Fruit fly (Drosophila melanogaster) whole organism, prepupa: ENCODE data around the gene CG17726.

Experiments used
- Blimp-1 ChIP-seq: fragments of 200-800 bp; sonication (Bioruptor generic); optimal IDR thresholded peaks from 3 replicates; lab custom pipeline; 2017; ENCODE audit warnings: missing biosample characterization, missing genetic modification characterization, mild to moderate bottlenecking, moderate library complexity, missing genetic modification reagents
- CG10631 ChIP-seq: fragments of 200-800 bp; sonication (Bioruptor generic); optimal IDR thresholded peaks from 2 replicates; lab custom pipeline; 2016; ENCODE audit warnings: missing biosample characterization, missing genetic modification characterization
- CG10669 ChIP-seq: fragments of 200-800 bp; sonication (Bioruptor generic); optimal IDR thresholded peaks from 3 replicates; lab custom pipeline; 2018; ENCODE audit warnings: missing biosample characterization, mild to moderate bottlenecking, missing genetic modification characterization, moderate library complexity
- CG11762 ChIP-seq: fragments of 200-800 bp; sonication (Bioruptor generic); optimal IDR thresholded peaks from 3 replicates; lab custom pipeline; 2016; ENCODE audit warnings: missing biosample characterization, missing genetic modification characterization; ENCODE audit not compliant: insufficient read depth
- CG11902 ChIP-seq: fragments of 200-800 bp; sonication (Bioruptor generic); optimal IDR thresholded peaks from 3 replicates; lab custom pipeline; 2016; ENCODE audit warnings: missing biosample characterization, missing genetic modification characterization
- CG15336 ChIP-seq: fragments of 200-800 bp; sonication (Bioruptor generic); IDR thresholded peaks from 2 replicates; pipeline ENCODE4 v1.3.6; 2022; ENCODE audit warnings: missing biosample characterization, missing genetic modification characterization
- CG1621 ChIP-seq: fragments of 200-800 bp; sonication (Bioruptor generic); optimal IDR thresholded peaks from 3 replicates; lab custom pipeline; 2018; ENCODE audit warnings: missing biosample characterization, mild to moderate bottlenecking, missing genetic modification characterization
- CG3032 ChIP-seq: fragments of 200-800 bp; optimal IDR thresholded peaks from 2 replicates; lab custom pipeline; 2019; ENCODE audit warnings: missing biosample characterization, mild to moderate bottlenecking, missing genetic modification characterization, moderate library complexity
- CG32006 ChIP-seq: fragments of 200-800 bp; sonication (Bioruptor generic); optimal IDR thresholded peaks from 3 replicates; lab custom pipeline; 2017; ENCODE audit warnings: missing biosample characterization, mild to moderate bottlenecking, missing genetic modification characterization
- CG34406 ChIP-seq: fragments of 200-800 bp; sonication (Bioruptor generic); optimal IDR thresholded peaks from 3 replicates; lab custom pipeline; 2016; ENCODE audit warnings: missing biosample characterization, missing genetic modification characterization
- CG3919 ChIP-seq: fragments of 200-800 bp; sonication (Bioruptor generic); optimal IDR thresholded peaks from 3 replicates; lab custom pipeline; 2016; ENCODE audit warnings: missing biosample characterization, missing genetic modification characterization
- CG4318 ChIP-seq: fragments of 200-800 bp; sonication (Bioruptor generic); optimal IDR thresholded peaks from 3 replicates; lab custom pipeline; 2017; ENCODE audit warnings: missing biosample characterization, mild to moderate bottlenecking, missing genetic modification characterization
- CG6163 ChIP-seq: fragments of 200-800 bp; sonication (Bioruptor generic); IDR thresholded peaks from 3 replicates; pipeline ENCODE4 v1.3.6; 2022; ENCODE audit warnings: missing biosample characterization, missing genetic modification characterization
- CG6792 ChIP-seq: fragments of 200-800 bp; sonication (Bioruptor generic); optimal IDR thresholded peaks from 3 replicates; lab custom pipeline; 2016; ENCODE audit warnings: missing biosample characterization, missing genetic modification characterization
- CG6808 ChIP-seq: fragments of 200-800 bp; sonication (Bioruptor generic); optimal IDR thresholded peaks from 3 replicates; lab custom pipeline; 2017; ENCODE audit warnings: missing biosample characterization, missing genetic modification characterization, mild to moderate bottlenecking, moderate library complexity, missing genetic modification reagents
- CG7368 ChIP-seq: fragments of 200-800 bp; sonication (Bioruptor generic); optimal IDR thresholded peaks from 3 replicates; lab custom pipeline; 2016; ENCODE audit warnings: missing biosample characterization, missing genetic modification characterization
- CG8632 ChIP-seq: fragments of 200-800 bp; sonication (Bioruptor generic); optimal IDR thresholded peaks from 3 replicates; lab custom pipeline; 2016; ENCODE audit warnings: missing biosample characterization, missing genetic modification characterization
- CG9139 ChIP-seq: fragments of 200-800 bp; sonication (Bioruptor generic); optimal IDR thresholded peaks from 3 replicates; lab custom pipeline; 2017; ENCODE audit warnings: missing biosample characterization, mild to moderate bottlenecking, missing genetic modification characterization
- Eip75B ChIP-seq: fragments of 200-800 bp; sonication (Bioruptor generic); optimal IDR thresholded peaks from 3 replicates; lab custom pipeline; 2016; ENCODE audit warnings: missing biosample characterization, missing genetic modification characterization
- Eip93F ChIP-seq: fragments of 200-800 bp; sonication (Bioruptor generic); optimal IDR thresholded peaks from 2 replicates; lab custom pipeline; 2016; ENCODE audit warnings: missing biosample characterization, mild to moderate bottlenecking, missing genetic modification characterization
- Ets21C ChIP-seq: fragments of 200-800 bp; sonication (Bioruptor generic); optimal IDR thresholded peaks from 3 replicates; lab custom pipeline; 2016; ENCODE audit warnings: missing biosample characterization, missing genetic modification characterization
- Ets96B ChIP-seq: fragments of 200-800 bp; optimal IDR thresholded peaks from 2 replicates; lab custom pipeline; 2019; ENCODE audit warnings: missing biosample characterization, mild to moderate bottlenecking, missing genetic modification characterization, moderate library complexity
- Gug ChIP-seq: fragments of 200-800 bp; sonication (Bioruptor generic); IDR thresholded peaks from 2 replicates; pipeline ENCODE4 v1.3.6; 2022; ENCODE audit warnings: missing biosample characterization, missing genetic modification characterization
- Hr38 ChIP-seq: sonication (Bioruptor generic); optimal IDR thresholded peaks from 2 replicates; lab custom pipeline; 2016; ENCODE audit warnings: missing biosample characterization, missing genetic modification characterization
- Hr39 ChIP-seq: fragments of 200-800 bp; sonication (Bioruptor generic); optimal IDR thresholded peaks from 2 replicates; lab custom pipeline; 2016; ENCODE audit warnings: missing biosample characterization, missing genetic modification characterization
- Hr4 ChIP-seq: fragments of 200-800 bp; sonication (Bioruptor generic); optimal IDR thresholded peaks from 3 replicates; lab custom pipeline; 2016; ENCODE audit warnings: missing biosample characterization, missing genetic modification characterization
- Lpt ChIP-seq: fragments of 200-800 bp; sonication (Bioruptor generic); optimal IDR thresholded peaks from 3 replicates; lab custom pipeline; 2016; ENCODE audit warnings: missing biosample characterization, missing genetic modification characterization
- Met ChIP-seq: fragments of 200-800 bp; sonication (Bioruptor generic); optimal IDR thresholded peaks from 3 replicates; lab custom pipeline; 2016; ENCODE audit warnings: missing biosample characterization, missing genetic modification characterization
- OdsH ChIP-seq: fragments of 200-800 bp; sonication (Bioruptor generic); optimal IDR thresholded peaks from 3 replicates; lab custom pipeline; 2016; ENCODE audit warnings: missing biosample characterization, missing genetic modification characterization
- Smox ChIP-seq: fragments of 200-800 bp; sonication (Bioruptor generic); optimal IDR thresholded peaks from 3 replicates; lab custom pipeline; 2016; ENCODE audit warnings: missing biosample characterization, missing genetic modification characterization
- Sox102F ChIP-seq: fragments of 200-800 bp; sonication (Bioruptor generic); optimal IDR thresholded peaks from 2 replicates; lab custom pipeline; 2016; ENCODE audit warnings: missing biosample characterization, mild to moderate bottlenecking, missing genetic modification characterization
- Sox14 ChIP-seq: fragments of 200-800 bp; sonication (Bioruptor generic); optimal IDR thresholded peaks from 3 replicates; lab custom pipeline; 2016; ENCODE audit warnings: missing biosample characterization, missing genetic modification characterization
- Sox15 ChIP-seq: fragments of 200-800 bp; sonication (Bioruptor generic); optimal IDR thresholded peaks from 3 replicates; lab custom pipeline; 2016; ENCODE audit warnings: missing biosample characterization, missing genetic modification characterization
- achi ChIP-seq: fragments of 200-800 bp; sonication (Bioruptor generic); optimal IDR thresholded peaks from 3 replicates; lab custom pipeline; 2016; ENCODE audit warnings: missing biosample characterization, missing genetic modification characterization
- acj6 ChIP-seq: fragments of 200-800 bp; sonication (Bioruptor generic); optimal IDR thresholded peaks from 3 replicates; lab custom pipeline; 2016; ENCODE audit warnings: missing biosample characterization, missing genetic modification characterization
- cyc ChIP-seq: fragments of 200-800 bp; sonication (Bioruptor generic); optimal IDR thresholded peaks from 3 replicates; lab custom pipeline; 2016; ENCODE audit warnings: missing biosample characterization, missing genetic modification characterization
- dsx ChIP-seq: fragments of 200-800 bp; optimal IDR thresholded peaks from 3 replicates; lab custom pipeline; 2019; ENCODE audit warnings: missing biosample characterization, mild to moderate bottlenecking, missing genetic modification characterization, moderate library complexity; ENCODE audit not compliant: poor library complexity, severe bottlenecking
- eg ChIP-seq: fragments of 200-800 bp; sonication (Bioruptor generic); IDR thresholded peaks from 3 replicates; pipeline ENCODE4 v1.3.6; 2022; ENCODE audit warnings: missing biosample characterization, missing genetic modification characterization
- esn ChIP-seq: fragments of 200-800 bp; sonication (Bioruptor generic); optimal IDR thresholded peaks from 2 replicates; lab custom pipeline; 2016; ENCODE audit warnings: missing biosample characterization, mild to moderate bottlenecking, missing genetic modification characterization, moderate library complexity
- fd59A ChIP-seq: fragments of 200-800 bp; sonication (Bioruptor generic); optimal IDR thresholded peaks from 2 replicates; lab custom pipeline; 2017; ENCODE audit warnings: missing biosample characterization, mild to moderate bottlenecking, missing genetic modification characterization, missing genetic modification reagents
- fd85E ChIP-seq: fragments of 200-800 bp; sonication (Bioruptor generic); optimal IDR thresholded peaks from 3 replicates; lab custom pipeline; 2016; ENCODE audit warnings: missing biosample characterization, missing genetic modification characterization
- lz ChIP-seq: fragments of 200-800 bp; sonication (Bioruptor generic); optimal IDR thresholded peaks from 3 replicates; lab custom pipeline; 2016; ENCODE audit warnings: missing biosample characterization, missing genetic modification characterization
- pdm3 ChIP-seq: fragments of 200-800 bp; sonication (Bioruptor generic); optimal IDR thresholded peaks from 3 replicates; lab custom pipeline; 2016; ENCODE audit warnings: missing biosample characterization, missing genetic modification characterization
- salr ChIP-seq, 2 experiments: fragments of 200-800 bp; sonication (Bioruptor generic); optimal IDR thresholded peaks; 3 replicates each; lab custom pipeline; 2016 to 2018; ENCODE audit warnings: missing biosample characterization in 2 of 2, missing genetic modification characterization in 2 of 2, mild to moderate bottlenecking in 1 of 2
- ss ChIP-seq, 2 experiments: fragments of 200-800 bp; sonication (Bioruptor generic); optimal IDR thresholded peaks; 2 replicates in 1 of 2; 3 replicates in 1 of 2; lab custom pipeline; 2017 to 2018; ENCODE audit warnings: mild to moderate bottlenecking in 2 of 2, missing biosample characterization in 2 of 2, missing genetic modification characterization in 2 of 2, moderate library complexity in 1 of 2
- svp ChIP-seq: fragments of 200-800 bp; sonication (Bioruptor generic); peaks from one replicate; lab custom pipeline; 2016; ENCODE audit warnings: missing biosample characterization, missing genetic modification characterization

Gene CG17726

dm6 chr3R:11211291-11212061, 15.1 kb upstream of the CG17726 start (continued):
- TF ChIP-seq fd85E, result no peak
- TF ChIP-seq CG6792 (GFP tag; lab: Kevin White, UChicago), result peak; percentile 57
- TF ChIP-seq eg (GFP tag; lab: Robert Waterston, UW), result peak; percentile 80
- peak; percentile 72 for TF ChIP-seq CG3919 (GFP tag; lab: Kevin White, UChicago)
- peak; percentile 83 for TF ChIP-seq lz
- TF ChIP-seq Eip75B (GFP tag; lab: Kevin White, UChicago), result peak; percentile 76
- TF ChIP-seq CG3032, result peak; percentile 49
- TF ChIP-seq Sox15 (GFP tag; lab: Kevin White, UChicago), result peak; percentile 62
- peak; percentile 80 for TF ChIP-seq Hr4 (GFP tag; lab: Kevin White, UChicago)
- TF ChIP-seq CG6163 (GFP tag; lab: Robert Waterston, UW), result peak; percentile 70
- no peak for TF ChIP-seq CG1621 (tag; lab: Kevin White, UChicago)
- TF ChIP-seq cyc, result peak; percentile 75
- peak; percentile 54 for TF ChIP-seq CG8632
- no peak for TF ChIP-seq Hr38 (GFP tag; lab: Kevin White, UChicago)
- TF ChIP-seq CG7368, result peak; percentile 43
- peak; percentile 14 for TF ChIP-seq CG6808 (GFP tag; lab: Kevin White, UChicago)
- peak; percentile 50 for TF ChIP-seq CG11902 (GFP tag; lab: Kevin White, UChicago)

- TF ChIP-seq acj6, result peak; percentile 61
- TF ChIP-seq salr (GFP tag; optimal IDR thresholded peaks at IDR 0.05; lab: Kevin White, UChicago), result peak in 1 of 2 experiments; percentile 54
- 0 out of 2 replicates have a peak, but pooled peaks have one; percentile 54 for TF ChIP-seq Gug (GFP tag; lab: Robert Waterston, UW)
- peak; percentile 80 for TF ChIP-seq lz
- TF ChIP-seq Ets21C (GFP tag; lab: Kevin White, UChicago), result peak; percentile 58
- peak; percentile 76 for TF ChIP-seq Sox102F
- TF ChIP-seq Hr4 (GFP tag; lab: Kevin White, UChicago), result peak; percentile 87
- TF ChIP-seq CG10669 (GFP tag; lab: Kevin White, UChicago), result peak; percentile 65
- TF ChIP-seq Hr38 (GFP tag; lab: Kevin White, UChicago), result no peak
- peak; percentile 1 for TF ChIP-seq fd59A (GFP tag; lab: Kevin White, UChicago)
- peak; percentile 50 for TF ChIP-seq CG34406 (GFP tag; lab: Kevin White, UChicago)
- peak; percentile 71 for TF ChIP-seq OdsH (GFP tag; lab: Kevin White, UChicago)
- TF ChIP-seq achi, result peak; percentile 64
- TF ChIP-seq pdm3 (GFP tag; lab: Kevin White, UChicago), result peak; percentile 69
- TF ChIP-seq Eip93F (GFP tag; lab: Kevin White, UChicago), result no peak
- peak; percentile 60 for TF ChIP-seq CG15336
- TF ChIP-seq Met, result peak; percentile 76
- peak; percentile 75 for TF ChIP-seq Hr39 (GFP tag; lab: Kevin White, UChicago)
- peak; percentile 67 for TF ChIP-seq CG11902 (GFP tag; lab: Kevin White, UChicago)
- TF ChIP-seq CG6808 (GFP tag; lab: Kevin White, UChicago), result peak; percentile 44
- peak; percentile 45 for TF ChIP-seq CG1621 (tag; lab: Kevin White, UChicago)
- TF ChIP-seq Ets96B, result peak; percentile 62
- peak; percentile 56 for TF ChIP-seq dsx (GFP tag; lab: Kevin White, UChicago)
- TF ChIP-seq Sox14 (GFP tag; lab: Kevin White, UChicago), result peak; percentile 82
- peak; percentile 76 for TF ChIP-seq CG10631 (GFP tag; lab: Kevin White, UChicago)
- TF ChIP-seq CG8632, result no peak
- no peak for TF ChIP-seq svp
- TF ChIP-seq Lpt, result no peak
- peak; percentile 76 for TF ChIP-seq cyc
- TF ChIP-seq fd85E, result no peak
- no peak for TF ChIP-seq CG4318 (GFP tag; lab: Kevin White, UChicago)
- peak; percentile 34 for TF ChIP-seq CG11762 (GFP tag; lab: Kevin White, UChicago)
- TF ChIP-seq CG7368, result no peak
- TF ChIP-seq Smox (GFP tag; lab: Kevin White, UChicago), result peak; percentile 65
- TF ChIP-seq ss (GFP tag; optimal IDR thresholded peaks at IDR 0.05; lab: Kevin White, UChicago), result peak; percentile 11 to 67
- TF ChIP-seq Blimp-1 (GFP tag; lab: Kevin White, UChicago), result peak; percentile 35
- TF ChIP-seq CG9139 (GFP tag; lab: Kevin White, UChicago), result no peak
- TF ChIP-seq CG3919 (GFP tag; lab: Kevin White, UChicago), result peak; percentile 62
- peak; percentile 74 for TF ChIP-seq CG32006
- TF ChIP-seq eg (GFP tag; lab: Robert Waterston, UW), result peak; percentile 61
- peak; percentile 25 for TF ChIP-seq Sox15 (GFP tag; lab: Kevin White, UChicago)
- TF ChIP-seq esn (GFP tag; lab: Kevin White, UChicago), result peak; percentile 83
These were observed 12.1 kb upstream of the CG17726 start, which contains the start of gene ZnT86D for dm6 chr3R:11214449-11214950. Gene ZnT86D (minus strand): TSS chr3R:11214539.
